Fruit fly (Drosophila melanogaster): ENCODE measurements around the gene Fmr1.

DNA sequence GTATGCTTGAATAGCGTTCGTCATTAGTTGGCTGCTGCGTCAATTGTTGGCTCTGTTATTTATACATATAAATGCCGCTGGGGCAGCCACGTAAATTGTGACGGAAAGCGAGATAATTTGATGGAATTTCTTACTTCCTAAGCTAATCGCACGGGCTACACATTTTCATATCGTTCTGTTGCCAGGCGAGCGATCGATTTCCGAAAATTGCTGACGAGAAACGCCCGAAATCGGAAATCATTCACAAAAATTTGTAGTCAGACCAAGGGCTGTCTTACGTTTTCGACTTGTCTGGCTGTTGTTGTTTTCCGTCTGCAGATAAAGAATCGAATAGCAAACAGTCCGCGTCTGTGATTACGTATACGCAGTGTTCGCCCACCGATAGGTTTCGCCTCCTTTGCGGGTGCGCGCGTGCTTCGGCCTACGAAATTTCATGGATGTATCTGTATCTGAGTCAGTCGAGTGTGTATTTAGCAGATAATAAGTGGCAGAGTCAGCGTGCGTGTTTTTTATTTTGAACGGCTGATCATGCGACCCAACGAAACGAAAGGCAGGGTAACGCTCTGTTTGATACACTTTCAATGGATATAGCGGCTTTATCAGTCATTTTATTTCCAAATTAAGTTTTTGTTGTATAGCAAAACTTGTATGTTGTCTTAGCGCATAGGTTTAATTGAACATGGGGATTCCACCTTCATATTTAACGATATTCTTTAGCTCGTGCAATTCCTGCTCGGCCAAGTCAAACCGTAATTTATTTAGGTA lies 12.2 kb downstream of the Fmr1 start:
- peak; percentile 38 for TF ChIP-seq OdsH (GFP tag; optimal IDR thresholded peaks at IDR 0.05)
- TF ChIP-seq usp (GFP tag; optimal IDR thresholded peaks at IDR 0.05) = no peak
- peak in 1 of 2 experiments; percentile 57 for TF ChIP-seq foxo (GFP tag; optimal IDR thresholded peaks at IDR 0.05)
- TF ChIP-seq pan (optimal IDR thresholded peaks at IDR 0.05) = no peak
- TF ChIP-seq Hnf4 (GFP tag; optimal IDR thresholded peaks at IDR 0.05) = no peak
- no peak for TF ChIP-seq Hr78 (GFP tag; optimal IDR thresholded peaks at IDR 0.05)
- TF ChIP-seq dsf (GFP tag; optimal IDR thresholded peaks at IDR 0.05; ENCODE audit: borderline replicate concordance) = no peak
